Fruit fly (Drosophila melanogaster): Measurements from ENCODE around the gene Myo61F.

Gene Myo61F

dm6 chr3L:1324818-1325625 is 6.7 kb downstream of the Myo61F start (continued):
- TF ChIP-seq mirr (GFP tag; optimal IDR thresholded peaks at IDR 0.05) (peak; percentile 68), BEAF-32 (GFP tag; optimal IDR thresholded peaks at IDR 0.05) (no peak), Oaz (GFP tag; IDR thresholded peaks at IDR 0.05) (no peak), org-1 (GFP tag; optimal IDR thresholded peaks at IDR 0.05) (no peak), fu2 (GFP tag; optimal IDR thresholded peaks at IDR 0.05) (no peak), CG2875 (GFP tag; optimal IDR thresholded peaks at IDR 0.05) (no peak), Pdp1 (GFP tag; optimal IDR thresholded peaks at IDR 0.05) (peak in 1 of 2 experiments; percentile 91), CG17186 (GFP tag; optimal IDR thresholded peaks at IDR 0.05) (no peak), CG8924 (tag; optimal IDR thresholded peaks at IDR 0.05) (no peak), CG10979 (tag; optimal IDR thresholded peaks at IDR 0.05) (no peak), Fer2 (tag; optimal IDR thresholded peaks at IDR 0.05) (no peak), hb (GFP tag; IDR thresholded peaks at IDR 0.05; ENCODE audit: partially characterized antibody) (no peak), Deaf1 (tag; optimal IDR thresholded peaks at IDR 0.05) (peak; percentile 18), tap (tag; optimal IDR thresholded peaks at IDR 0.05) (no peak), Ets97D (GFP tag; optimal IDR thresholded peaks at IDR 0.05) (no peak), HmgZ (tag; optimal IDR thresholded peaks at IDR 0.05) (peak; percentile 8), Atf3 (GFP tag; optimal IDR thresholded peaks at IDR 0.05) (no peak), CG4617 (GFP tag; optimal IDR thresholded peaks at IDR 0.05; ENCODE audit: borderline replicate concordance) (no peak), vnd (GFP tag; IDR thresholded peaks at IDR 0.05; ENCODE audit: partially characterized antibody) (0 out of 3 replicates have a peak, but pooled peaks have one; percentile 10), schlank (tag; optimal IDR thresholded peaks at IDR 0.05) (no peak), Fer3 (tag; optimal IDR thresholded peaks at IDR 0.05) (no peak), dysf (GFP tag; IDR thresholded peaks at IDR 0.05) (no peak), CG15696 (tag; optimal IDR thresholded peaks at IDR 0.05) (no peak), kni (GFP tag; optimal IDR thresholded peaks at IDR 0.05) (no peak), CG13775 (GFP tag; optimal IDR thresholded peaks at IDR 0.05) (no peak), usp (GFP tag; optimal IDR thresholded peaks at IDR 0.05) (no peak), Hsf (GFP tag; optimal IDR thresholded peaks at IDR 0.05) (no peak), CG9817 (tag; optimal IDR thresholded peaks at IDR 0.05) (no peak), Dad (GFP tag; optimal IDR thresholded peaks at IDR 0.05) (no peak), CG9215 (GFP tag; IDR thresholded peaks at IDR 0.05) (0 out of 2 replicates have a peak, but pooled peaks have one; percentile 11), CG1529 (GFP tag; optimal IDR thresholded peaks at IDR 0.05) (no peak), Sry-β (GFP tag; optimal IDR thresholded peaks at IDR 0.05) (no peak), CG7357 (GFP tag; IDR thresholded peaks at IDR 0.05) (no peak), Dip3 (GFP tag; optimal IDR thresholded peaks at IDR 0.05) (no peak), B-H2 (GFP tag; optimal IDR thresholded peaks at IDR 0.05) (peak; percentile 1), cad (GFP tag; optimal IDR thresholded peaks at IDR 0.05) (peak; percentile 25), eyg (GFP tag; optimal IDR thresholded peaks at IDR 0.05) (no peak), crol (GFP tag; IDR thresholded peaks at IDR 0.05) (no peak), CG34376 (GFP tag; optimal IDR thresholded peaks at IDR 0.05) (peak; percentile 89), chm (GFP tag; IDR thresholded peaks at IDR 0.05) (no peak), GATAe (GFP tag; conservative IDR thresholded peaks at IDR 0.05) (peak; percentile 84), CG10462 (GFP tag; optimal IDR thresholded peaks at IDR 0.05) (no peak), chif (GFP tag; optimal IDR thresholded peaks at IDR 0.05) (no peak), CG18619 (GFP tag; optimal IDR thresholded peaks at IDR 0.05) (no peak), Dref (GFP tag; IDR thresholded peaks at IDR 0.05) (no peak), CG8290 (GFP tag; optimal IDR thresholded peaks at IDR 0.05) (no peak), CG8290 (tag; optimal IDR thresholded peaks at IDR 0.05) (no peak), CG5180 (GFP tag; optimal IDR thresholded peaks at IDR 0.05) (no peak), bab2 (GFP tag; optimal IDR thresholded peaks at IDR 0.05) (no peak), BtbVII (GFP tag; optimal IDR thresholded peaks at IDR 0.05) (no peak)

Data from whole organism, embryonic.